Worm (Caenorhabditis elegans): ENCODE results near the gene set-23.

DNA sequence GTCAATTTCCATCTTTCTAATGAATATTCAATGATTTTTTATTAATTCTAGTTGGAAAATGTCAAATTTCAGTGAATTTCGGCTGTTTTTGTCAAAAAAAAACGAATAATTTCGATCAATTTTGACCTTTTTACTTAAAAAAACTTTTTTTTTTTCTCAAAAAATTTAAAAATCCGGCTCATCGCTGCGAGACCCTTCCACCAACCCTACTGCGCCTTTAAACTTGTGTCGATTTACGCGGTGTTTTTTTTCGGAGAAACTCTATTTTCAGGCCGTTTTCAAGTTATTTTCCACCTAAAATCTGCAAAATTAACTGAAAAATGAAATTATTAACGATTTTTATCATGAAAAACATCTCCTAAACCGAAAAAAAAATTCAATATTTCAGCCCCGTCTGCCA is 673 bp upstream of the set-23 start:
- TF ChIP-seq unc-62 (GFP tag; optimal IDR thresholded peaks at IDR 0.05) = no peak
- no peak for TF ChIP-seq C17E4.6 (GFP tag; IDR thresholded peaks at IDR 0.05)
- TF ChIP-seq nfya-1 (tag; optimal IDR thresholded peaks at IDR 0.05; ENCODE audit: borderline replicate concordance, insufficient read depth) = no peak
- no peak for TF ChIP-seq tbx-9 (tag; optimal IDR thresholded peaks at IDR 0.05; ENCODE audit: borderline replicate concordance)
- no peak for TF ChIP-seq B0035.1 (tag; optimal IDR thresholded peaks at IDR 0.05)
- no peak for TF ChIP-seq ama-1 (optimal IDR thresholded peaks at IDR 0.05)
- no peak for TF ChIP-seq ama-1 (GFP tag; optimal IDR thresholded peaks at IDR 0.05)
- no peak for TF ChIP-seq let-607 (tag; optimal IDR thresholded peaks at IDR 0.05)
- no peak for TF ChIP-seq nhr-80 (tag; optimal IDR thresholded peaks at IDR 0.05)
- peak; percentile 67 for TF ChIP-seq F33H1.4 (GFP tag; IDR thresholded peaks at IDR 0.05)
- no peak for TF ChIP-seq lag-1 (GFP tag; IDR thresholded peaks at IDR 0.05)
- TF ChIP-seq hmg-1.2 (GFP tag; IDR thresholded peaks at IDR 0.05) = no peak
- TF ChIP-seq ztf-28 (GFP tag; IDR thresholded peaks at IDR 0.05) = no peak

All from whole organism, young adult.